Fruit fly (Drosophila melanogaster): ENCODE data around the gene sim.
A peak's percentile ranks its signal among the peaks of the same experiment; 100 is the strongest.

The sim gene

DNA sequence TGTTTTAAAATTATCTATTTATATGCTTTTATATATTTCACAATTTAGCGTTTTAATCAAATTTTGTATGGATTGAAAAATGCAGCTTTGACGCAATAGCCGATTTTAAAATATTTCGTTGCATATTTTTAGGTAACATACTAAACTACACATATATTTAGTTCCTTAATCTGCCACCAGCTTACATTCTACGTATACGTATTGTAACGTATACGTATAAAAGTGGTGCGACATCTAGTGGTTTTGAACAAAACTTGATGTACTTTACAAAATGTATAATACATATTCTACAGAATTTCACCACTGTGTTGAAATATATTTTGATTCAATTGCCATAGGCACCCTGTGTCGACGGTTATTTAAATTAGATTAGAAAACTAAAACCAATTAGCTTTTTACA, 20.7 kb downstream of the sim start (continued):
- TF ChIP-seq CG13424 (tag; optimal IDR thresholded peaks at IDR 0.05) (peak; percentile 46), stwl (tag; optimal IDR thresholded peaks at IDR 0.05) (no peak), CG2116 (GFP tag; optimal IDR thresholded peaks at IDR 0.05) (peak; percentile 7), CG2889 (GFP tag; IDR thresholded peaks at IDR 0.05) (no peak), bsh (GFP tag; optimal IDR thresholded peaks at IDR 0.05) (peak in 1 of 2 experiments; percentile 20), CG1602 (GFP tag; optimal IDR thresholded peaks at IDR 0.05) (peak; percentile 36), gsb (GFP tag; IDR thresholded peaks at IDR 0.05) (no peak), fd102C (GFP tag; optimal IDR thresholded peaks at IDR 0.05) (peak; percentile 12), knrl (GFP tag; IDR thresholded peaks at IDR 0.05; ENCODE audit: partially characterized antibody) (peak; percentile 62; the same call in 1 of the 3 replicates), Hsf (GFP tag; optimal IDR thresholded peaks at IDR 0.05) (peak; percentile 48), tin (GFP tag; optimal IDR thresholded peaks at IDR 0.05) (no peak), zen2 (GFP tag; IDR thresholded peaks at IDR 0.05; ENCODE audit: partially characterized antibody) (no peak), CG8089 (GFP tag; optimal IDR thresholded peaks at IDR 0.05) (peak; percentile 20), H15 (GFP tag; IDR thresholded peaks at IDR 0.05) (peak; percentile 42; the same call in 1 of the 3 replicates), Dek (tag; optimal IDR thresholded peaks at IDR 0.05) (peak; percentile 30), Pdp1 (GFP tag; optimal IDR thresholded peaks at IDR 0.05) (peak in 1 of 2 experiments; percentile 62), CG14667 (GFP tag; IDR thresholded peaks at IDR 0.05) (no peak), CG13123 (GFP tag; optimal IDR thresholded peaks at IDR 0.05) (no peak), CG10321 (GFP tag; IDR thresholded peaks at IDR 0.05) (no peak), CG11398 (GFP tag; optimal IDR thresholded peaks at IDR 0.05) (no peak), CG1529 (GFP tag; optimal IDR thresholded peaks at IDR 0.05) (no peak), h (optimal IDR thresholded peaks at IDR 0.05) (no peak), CoRest (tag; optimal IDR thresholded peaks at IDR 0.05) (peak; percentile 70), E2f2 (GFP tag; IDR thresholded peaks at IDR 0.05) (peak; percentile 78), pho (GFP tag; optimal IDR thresholded peaks at IDR 0.05) (peak; percentile 18), pita (GFP tag; optimal IDR thresholded peaks at IDR 0.05) (peak; percentile 66), az2 (GFP tag; optimal IDR thresholded peaks at IDR 0.05) (peak; percentile 38), CG17359 (tag; optimal IDR thresholded peaks at IDR 0.05) (peak; percentile 14), yki (optimal IDR thresholded peaks at IDR 0.05) (peak; percentile 50), CG9727 (GFP tag; optimal IDR thresholded peaks at IDR 0.05) (no peak), CG8388 (GFP tag; optimal IDR thresholded peaks at IDR 0.05) (no peak), Xrp1 (GFP tag; IDR thresholded peaks at IDR 0.05) (no peak), Nf-YC (tag; optimal IDR thresholded peaks at IDR 0.05) (peak; percentile 19), CG9932 (GFP tag; IDR thresholded peaks at IDR 0.05) (peak; percentile 63), CG2120 (GFP tag; optimal IDR thresholded peaks at IDR 0.05) (peak; percentile 46), Dp (GFP tag; optimal IDR thresholded peaks at IDR 0.05) (peak; percentile 76), Ets65A (GFP tag) (peak; percentile 94), br (optimal IDR thresholded peaks at IDR 0.05) (no peak), otp (GFP tag; IDR thresholded peaks at IDR 0.05) (no peak), CG10267 (tag; optimal IDR thresholded peaks at IDR 0.05) (peak; percentile 42), CG1832 (GFP tag; optimal IDR thresholded peaks at IDR 0.05) (no peak), CG10979 (tag; optimal IDR thresholded peaks at IDR 0.05) (peak; percentile 66), Hr78 (GFP tag; optimal IDR thresholded peaks at IDR 0.05) (no peak), CG10274 (GFP tag; optimal IDR thresholded peaks at IDR 0.05) (no peak), CG33557 (GFP tag; optimal IDR thresholded peaks at IDR 0.05) (peak; percentile 3), CG9797 (GFP tag; optimal IDR thresholded peaks at IDR 0.05) (no peak), CG2712 (tag; optimal IDR thresholded peaks at IDR 0.05) (peak; percentile 65), CG12744 (GFP tag; optimal IDR thresholded peaks at IDR 0.05) (peak; percentile 39), Myb (GFP tag; optimal IDR thresholded peaks at IDR 0.05) (peak; percentile 90), lbe (GFP tag; optimal IDR thresholded peaks at IDR 0.05) (no peak), inv (GFP tag; IDR thresholded peaks at IDR 0.05; ENCODE audit: partially characterized antibody) (peak; percentile 46; the same call in 1 of the 2 replicates)

All from whole organism, embryonic.